ENCODE assay signal across 1 fruit fly cellular context in genomic region chr2L:9493375-9494263, dm6.
A peak's percentile ranks its signal among the peaks of the same experiment; 100 is the strongest.
TF ChIP-seq lines count a peak whose summit lies in the region.

No protein-coding gene starts in this region.

TF ChIP-seq in whole organism, embryonic, 481 proteins besides CTCF, POLR2A, EP300 and RAD21 (continued from another document and continues in another):
- TF ChIP-seq CG11093 (GFP tag; IDR thresholded peaks at IDR 0.05; lab: Robert Waterston, UW) (no peak), schlank (tag; optimal IDR thresholded peaks at IDR 0.05; lab: Kevin White, UChicago) (no peak), CG2120 (GFP tag; optimal IDR thresholded peaks at IDR 0.05; lab: Kevin White, UChicago) (peak; percentile 27), CG10321 (GFP tag; IDR thresholded peaks at IDR 0.05; lab: Robert Waterston, UW) (no peak), Myb (GFP tag; optimal IDR thresholded peaks at IDR 0.05; lab: Kevin White, UChicago) (no peak), Bdp1 (GFP tag; optimal IDR thresholded peaks at IDR 0.05; lab: Kevin White, UChicago) (no peak), Drgx (GFP tag; IDR thresholded peaks at IDR 0.05; lab: Robert Waterston, UW) (peak; percentile 73), H2.0 (GFP tag; IDR thresholded peaks at IDR 0.05; lab: Robert Waterston, UW) (0 out of 2 replicates have a peak, but pooled peaks have one; percentile 15), CG11085 (GFP tag; IDR thresholded peaks at IDR 0.05; lab: Robert Waterston, UW) (no peak), CG6791 (GFP tag; IDR thresholded peaks at IDR 0.05; lab: Robert Waterston, UW; ENCODE audit: partially characterized antibody) (peak; percentile 54; the same call in 1 of the 3 replicates), ash1 (GFP tag; optimal IDR thresholded peaks at IDR 0.05; lab: Kevin White, UChicago) (no peak), HLHmδ (GFP tag; optimal IDR thresholded peaks at IDR 0.05; lab: Kevin White, UChicago) (no peak), rib (GFP tag; IDR thresholded peaks at IDR 0.05; lab: Robert Waterston, UW) (peak; percentile 83), CG3838 (GFP tag; optimal IDR thresholded peaks at IDR 0.05; lab: Kevin White, UChicago) (no peak), CG6654 (GFP tag; optimal IDR thresholded peaks at IDR 0.05; lab: Kevin White, UChicago) (no peak), pum (GFP tag; optimal IDR thresholded peaks at IDR 0.05; lab: Kevin White, UChicago) (no peak), CG8765 (GFP tag; IDR thresholded peaks at IDR 0.05; lab: Robert Waterston, UW) (no peak), CG6854 (GFP tag; optimal IDR thresholded peaks at IDR 0.05; lab: Kevin White, UChicago) (peak; percentile 42), Bgb (GFP tag; IDR thresholded peaks at IDR 0.05; lab: Robert Waterston, UW; ENCODE audit: partially characterized antibody) (no peak), CG17385 (GFP tag; optimal IDR thresholded peaks at IDR 0.05; lab: Kevin White, UChicago) (no peak), CG14050 (GFP tag; IDR thresholded peaks at IDR 0.05; lab: Robert Waterston, UW) (no peak), croc (GFP tag; conservative IDR thresholded peaks at IDR 0.05; lab: Robert Waterston, UW) (no peak), caup (GFP tag; optimal IDR thresholded peaks at IDR 0.05; lab: Kevin White, UChicago; ENCODE audit: severe bottlenecking) (peak; percentile 38), ERR (GFP tag; optimal IDR thresholded peaks at IDR 0.05; lab: Kevin White, UChicago) (no peak), CG9727 (GFP tag; optimal IDR thresholded peaks at IDR 0.05; lab: Kevin White, UChicago) (peak; percentile 17), klu (GFP tag; IDR thresholded peaks at IDR 0.05; lab: Robert Waterston, UW) (no peak; the same call in 1 of the 2 replicates), CG17912 (GFP tag; optimal IDR thresholded peaks at IDR 0.05; lab: Kevin White, UChicago) (no peak), CG10979 (tag; optimal IDR thresholded peaks at IDR 0.05; lab: Kevin White, UChicago) (peak; percentile 25), Mes4 (GFP tag; optimal IDR thresholded peaks at IDR 0.05; lab: Kevin White, UChicago) (no peak), CG32532 (GFP tag; IDR thresholded peaks at IDR 0.05; lab: Robert Waterston, UW) (peak; percentile 73; the same call in 1 of the 2 replicates), sens (GFP tag; lab: Kevin White, UChicago) (peak; percentile 77), CG8924 (tag; optimal IDR thresholded peaks at IDR 0.05; lab: Kevin White, UChicago) (no peak), slou (GFP tag; optimal IDR thresholded peaks at IDR 0.05; lab: Kevin White, UChicago) (no peak), pzg (GFP tag; optimal IDR thresholded peaks at IDR 0.05; lab: Kevin White, UChicago) (no peak), CG11696 (GFP tag; IDR thresholded peaks at IDR 0.05; lab: Robert Waterston, UW) (0 out of 2 replicates have a peak, but pooled peaks have one; percentile 7), CG16813 (GFP tag; IDR thresholded peaks at IDR 0.05; lab: Robert Waterston, UW; ENCODE audit: partially characterized antibody) (no peak), CG10431 (GFP tag; optimal IDR thresholded peaks at IDR 0.05; lab: Kevin White, UChicago) (no peak), CG12236 (GFP tag; optimal IDR thresholded peaks at IDR 0.05; lab: Kevin White, UChicago) (no peak), chn (GFP tag; optimal IDR thresholded peaks at IDR 0.05; lab: Kevin White, UChicago) (no peak), NK7.1 (GFP tag; optimal IDR thresholded peaks at IDR 0.05; lab: Kevin White, UChicago) (no peak), Lhr (GFP tag; optimal IDR thresholded peaks at IDR 0.05; lab: Kevin White, UChicago) (no peak), CG6813 (GFP tag; optimal IDR thresholded peaks at IDR 0.05; lab: Kevin White, UChicago) (peak; percentile 18), sob (GFP tag; IDR thresholded peaks at IDR 0.05; lab: Robert Waterston, UW) (peak; percentile 60), Deaf1 (tag; optimal IDR thresholded peaks at IDR 0.05; lab: Kevin White, UChicago) (no peak), org-1 (GFP tag; optimal IDR thresholded peaks at IDR 0.05; lab: Kevin White, UChicago) (peak; percentile 12), eve (GFP tag; optimal IDR thresholded peaks at IDR 0.05; lab: Kevin White, UChicago) (peak in 1 of 2 experiments; percentile 89), Hmx (GFP tag; optimal IDR thresholded peaks at IDR 0.05; lab: Kevin White, UChicago) (no peak), Hr78 (GFP tag; optimal IDR thresholded peaks at IDR 0.05; lab: Kevin White, UChicago) (no peak), CG14667 (GFP tag; IDR thresholded peaks at IDR 0.05; lab: Robert Waterston, UW) (no peak), Doc3 (GFP tag; IDR thresholded peaks at IDR 0.05; lab: Robert Waterston, UW; ENCODE audit: partially characterized antibody) (no peak), Dref (GFP tag; IDR thresholded peaks at IDR 0.05; lab: Robert Waterston, UW) (no peak), Rx (GFP tag; IDR thresholded peaks at IDR 0.05; lab: Robert Waterston, UW) (0 out of 2 replicates have a peak, but pooled peaks have one; percentile 9), Dip2 (GFP tag; IDR thresholded peaks at IDR 0.05; lab: Robert Waterston, UW) (no peak), bbx (GFP tag; IDR thresholded peaks at IDR 0.05; lab: Robert Waterston, UW; ENCODE audit: partially characterized antibody) (peak; percentile 16; the same call in 1 of the 2 replicates), Camta (GFP tag; optimal IDR thresholded peaks at IDR 0.05; lab: Kevin White, UChicago) (no peak), dm (GFP tag; optimal IDR thresholded peaks at IDR 0.05; lab: Kevin White, UChicago) (no peak), NC2β (GFP tag; optimal IDR thresholded peaks at IDR 0.05; lab: Kevin White, UChicago) (no peak), danr (GFP tag; IDR thresholded peaks at IDR 0.05; lab: Robert Waterston, UW) (0 out of 2 replicates have a peak, but pooled peaks have one; percentile 6), CG8281 (tag; optimal IDR thresholded peaks at IDR 0.05; lab: Kevin White, UChicago) (no peak), CG13894 (tag; optimal IDR thresholded peaks at IDR 0.05; lab: Kevin White, UChicago) (no peak), mld (GFP tag; IDR thresholded peaks at IDR 0.05; lab: Robert Waterston, UW; ENCODE audit: partially characterized antibody) (no peak), CG9437 (GFP tag; optimal IDR thresholded peaks at IDR 0.05; lab: Kevin White, UChicago) (no peak), Abd-B (GFP tag; optimal IDR thresholded peaks at IDR 0.05; lab: Kevin White, UChicago) (peak; percentile 1), CG12942 (GFP tag; optimal IDR thresholded peaks at IDR 0.05; lab: Kevin White, UChicago) (no peak), Poxn (GFP tag; IDR thresholded peaks at IDR 0.05; lab: Robert Waterston, UW) (no peak), sr (GFP tag; IDR thresholded peaks at IDR 0.05; lab: Robert Waterston, UW) (no peak), CG3065 (GFP tag; optimal IDR thresholded peaks at IDR 0.05; lab: Kevin White, UChicago) (no peak), Stat92E (GFP tag; optimal IDR thresholded peaks at IDR 0.05; lab: Kevin White, UChicago) (no peak), CG12104 (GFP tag; optimal IDR thresholded peaks at IDR 0.05; lab: Kevin White, UChicago) (no peak), D (optimal IDR thresholded peaks at IDR 0.05; lab: Kevin White, UChicago) (no peak), D (GFP tag; optimal IDR thresholded peaks at IDR 0.05; lab: Kevin White, UChicago) (no peak), Oaz (GFP tag; IDR thresholded peaks at IDR 0.05; lab: Robert Waterston, UW) (peak; percentile 44; the same call in 1 of the 2 replicates), eyg (GFP tag; optimal IDR thresholded peaks at IDR 0.05; lab: Kevin White, UChicago) (no peak), CG18619 (GFP tag; optimal IDR thresholded peaks at IDR 0.05; lab: Kevin White, UChicago) (peak; percentile 38), gem (tag; optimal IDR thresholded peaks at IDR 0.05; lab: Kevin White, UChicago) (peak; percentile 48), BtbVII (GFP tag; optimal IDR thresholded peaks at IDR 0.05; lab: Kevin White, UChicago) (peak; percentile 43), Atf3 (GFP tag; optimal IDR thresholded peaks at IDR 0.05; lab: Kevin White, UChicago) (no peak), Fer1 (GFP tag; optimal IDR thresholded peaks at IDR 0.05; lab: Kevin White, UChicago) (peak; percentile 71), Bteb2 (GFP tag; optimal IDR thresholded peaks at IDR 0.05; lab: Kevin White, UChicago) (no peak), gt (GFP tag; IDR thresholded peaks at IDR 0.05; lab: Robert Waterston, UW) (no peak), Ada2b (GFP tag; IDR thresholded peaks at IDR 0.05; lab: Robert Waterston, UW) (peak; percentile 31; the same call in 1 of the 2 replicates), kni (GFP tag; optimal IDR thresholded peaks at IDR 0.05; lab: Kevin White, UChicago) (no peak), wor (GFP tag; IDR thresholded peaks at IDR 0.05; lab: Robert Waterston, UW) (no peak), CG12391 (tag; optimal IDR thresholded peaks at IDR 0.05; lab: Kevin White, UChicago) (peak; percentile 14), nom (GFP tag; optimal IDR thresholded peaks at IDR 0.05; lab: Kevin White, UChicago) (no peak), CG1792 (GFP tag; optimal IDR thresholded peaks at IDR 0.05; lab: Kevin White, UChicago) (no peak), CG15073 (GFP tag; optimal IDR thresholded peaks at IDR 0.05; lab: Kevin White, UChicago) (no peak), peb (GFP tag; IDR thresholded peaks at IDR 0.05; lab: Robert Waterston, UW) (no peak), CG10654 (GFP tag; optimal IDR thresholded peaks at IDR 0.05; lab: Kevin White, UChicago) (no peak), ftz-f1 (GFP tag; optimal IDR thresholded peaks at IDR 0.05; lab: Kevin White, UChicago) (no peak), Atf6 (GFP tag; IDR thresholded peaks at IDR 0.05; lab: Robert Waterston, UW) (no peak; the same call in 1 of the 2 replicates), br (optimal IDR thresholded peaks at IDR 0.05; lab: Kevin White, UChicago) (no peak), CG10274 (GFP tag; optimal IDR thresholded peaks at IDR 0.05; lab: Kevin White, UChicago) (no peak), aop (GFP tag; IDR thresholded peaks at IDR 0.05; lab: Robert Waterston, UW) (no peak), Hmr (GFP tag; optimal IDR thresholded peaks at IDR 0.05; lab: Kevin White, UChicago) (peak; percentile 15), BEAF-32 (GFP tag; optimal IDR thresholded peaks at IDR 0.05; lab: Kevin White, UChicago) (no peak), CG13296 (GFP tag; optimal IDR thresholded peaks at IDR 0.05; lab: Kevin White, UChicago) (peak; percentile 45), tup (GFP tag; optimal IDR thresholded peaks at IDR 0.05; lab: Kevin White, UChicago) (no peak), CG7745 (tag; optimal IDR thresholded peaks at IDR 0.05; lab: Kevin White, UChicago) (no peak), CG30403 (GFP tag; optimal IDR thresholded peaks at IDR 0.05; lab: Kevin White, UChicago) (no peak), NfI (GFP tag; optimal IDR thresholded peaks at IDR 0.05; lab: Kevin White, UChicago) (peak; percentile 42), dati (GFP tag; IDR thresholded peaks at IDR 0.05; lab: Robert Waterston, UW) (no peak), tap (tag; optimal IDR thresholded peaks at IDR 0.05; lab: Kevin White, UChicago) (peak; percentile 44), CG10267 (tag; optimal IDR thresholded peaks at IDR 0.05; lab: Kevin White, UChicago) (peak; percentile 19), ase (GFP tag; IDR thresholded peaks at IDR 0.05; lab: Robert Waterston, UW) (no peak), Ets65A (GFP tag; lab: Kevin White, UChicago) (no peak), pan (optimal IDR thresholded peaks at IDR 0.05; lab: Kevin White, UChicago) (no peak), pan (GFP tag; optimal IDR thresholded peaks at IDR 0.05 in 1 of 2, IDR thresholded peaks at IDR 0.05 in 1 of 2) (peak in 1 of 2 experiments; percentile 70), knrl (GFP tag; IDR thresholded peaks at IDR 0.05; lab: Robert Waterston, UW; ENCODE audit: partially characterized antibody) (no peak), CG31224 (GFP tag; IDR thresholded peaks at IDR 0.05; lab: Robert Waterston, UW) (no peak; the same call in 1 of the 2 replicates), CG9797 (GFP tag; optimal IDR thresholded peaks at IDR 0.05; lab: Kevin White, UChicago) (no peak), CG3407 (GFP tag; optimal IDR thresholded peaks at IDR 0.05; lab: Kevin White, UChicago) (no peak), CG2678 (tag; optimal IDR thresholded peaks at IDR 0.05; lab: Kevin White, UChicago) (peak; percentile 75), Vsx1 (GFP tag; optimal IDR thresholded peaks at IDR 0.05; lab: Kevin White, UChicago) (no peak), unc-4 (GFP tag; IDR thresholded peaks at IDR 0.05; lab: Robert Waterston, UW; ENCODE audit: partially characterized antibody) (no peak), gfzf (GFP tag; optimal IDR thresholded peaks at IDR 0.05; lab: Kevin White, UChicago) (no peak), odd (GFP tag; optimal IDR thresholded peaks at IDR 0.05; lab: Kevin White, UChicago) (no peak), Optix (GFP tag; IDR thresholded peaks at IDR 0.05; lab: Robert Waterston, UW) (no peak), Nf-YA (GFP tag; IDR thresholded peaks at IDR 0.05; lab: Robert Waterston, UW) (no peak), Lpt (GFP tag; optimal IDR thresholded peaks at IDR 0.05; lab: Kevin White, UChicago) (no peak), CG8089 (GFP tag; optimal IDR thresholded peaks at IDR 0.05; lab: Kevin White, UChicago) (no peak), psq (GFP tag; optimal IDR thresholded peaks at IDR 0.05; lab: Kevin White, UChicago) (peak; percentile 88), CG12071 (GFP tag; optimal IDR thresholded peaks at IDR 0.05; lab: Kevin White, UChicago) (no peak), CG8944 (GFP tag; optimal IDR thresholded peaks at IDR 0.05; lab: Kevin White, UChicago) (no peak), dysf (GFP tag; IDR thresholded peaks at IDR 0.05; lab: Robert Waterston, UW) (peak; percentile 63; the same call in 1 of the 3 replicates), gro (GFP tag; optimal IDR thresholded peaks at IDR 0.05; lab: Kevin White, UChicago) (no peak), emc (GFP tag; optimal IDR thresholded peaks at IDR 0.05; lab: Kevin White, UChicago) (no peak), CG18476 (GFP tag; optimal IDR thresholded peaks at IDR 0.05; lab: Kevin White, UChicago) (peak; percentile 21), Antp (GFP tag; optimal IDR thresholded peaks at IDR 0.05; lab: Kevin White, UChicago) (no peak), CG6272 (GFP tag; IDR thresholded peaks at IDR 0.05; lab: Robert Waterston, UW) (no peak), scrt (GFP tag; optimal IDR thresholded peaks at IDR 0.05; lab: Kevin White, UChicago) (no peak), lab (GFP tag; optimal IDR thresholded peaks at IDR 0.05; lab: Kevin White, UChicago) (peak; percentile 56), az2 (GFP tag; optimal IDR thresholded peaks at IDR 0.05; lab: Kevin White, UChicago) (no peak), ham (GFP tag; IDR thresholded peaks at IDR 0.05; lab: Robert Waterston, UW) (no peak), pho (GFP tag; optimal IDR thresholded peaks at IDR 0.05; lab: Kevin White, UChicago) (no peak)
